Fruit fly (Drosophila melanogaster) S2 (cell line): Measurements from ENCODE around the gene SNF4Agamma.

Source experiments
- CG8478 ChIP-seq: fragments of >200 bp; optimal IDR thresholded peaks from 2 replicates; lab custom pipeline; 2018
- CTCF ChIP-seq, 2 experiments: fragments of >200 bp; optimal IDR thresholded peaks; 2 replicates each; lab custom pipeline; 2018

SNF4Agamma gene

DNA sequence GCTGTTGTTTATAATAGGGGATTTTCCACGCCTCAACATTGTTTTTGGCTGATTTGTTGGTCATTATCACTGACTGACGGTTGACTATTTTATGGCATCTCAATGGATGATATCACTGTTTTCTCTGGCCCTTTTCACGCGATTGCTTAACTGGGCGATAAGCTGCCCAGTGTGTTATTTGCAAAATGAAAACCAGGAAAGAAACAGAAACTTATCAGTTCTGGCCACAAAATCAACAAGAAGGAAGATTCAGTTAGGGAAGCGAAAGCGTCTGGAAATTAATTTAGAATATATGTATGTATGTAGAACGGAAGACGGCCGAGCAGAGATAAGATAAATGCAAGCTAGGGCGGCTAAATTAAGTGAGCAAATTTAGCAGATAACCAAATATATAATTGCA, 41.4 kb downstream of the SNF4Agamma start:
- no peak for TF ChIP-seq CG8478

DNA sequence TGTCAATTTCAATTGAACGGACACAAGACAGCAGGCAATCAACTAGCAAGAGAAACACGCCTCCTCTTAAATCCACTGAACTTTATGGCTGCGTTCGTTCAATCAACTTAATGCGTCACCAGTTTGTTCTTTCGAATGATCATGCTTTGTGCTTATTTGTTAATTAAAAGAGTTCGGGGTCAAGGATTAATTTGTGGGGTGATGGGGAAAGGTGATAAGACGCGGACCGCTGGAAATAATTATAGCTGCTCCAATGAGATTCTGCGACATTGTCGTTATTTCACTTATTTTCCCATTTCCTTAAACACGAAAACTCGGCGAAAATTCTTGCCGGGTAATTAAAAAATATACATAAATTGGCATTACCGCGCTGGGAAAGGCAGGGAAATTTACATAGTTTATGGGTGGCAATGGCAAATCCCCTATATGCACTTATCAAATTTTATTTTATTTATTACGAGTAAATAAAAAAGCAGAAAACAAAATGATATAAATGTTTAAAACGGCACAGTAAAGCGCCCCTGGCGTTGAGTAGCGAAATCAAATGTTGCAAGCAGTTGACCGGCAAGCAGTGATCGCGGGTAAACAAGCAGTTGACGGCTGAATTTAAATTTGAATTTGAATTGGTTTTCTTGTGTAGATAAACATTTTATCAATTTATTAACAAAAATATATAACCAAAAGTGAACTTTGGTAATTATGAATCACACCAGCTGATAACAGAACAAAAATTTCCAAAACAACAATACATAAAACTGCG, 44.0 kb downstream of the SNF4Agamma start:
- TF ChIP-seq CG8478 (no peak), CTCF (optimal IDR thresholded peaks at IDR 0.05; lab: Kevin White, UChicago) (peak; percentile 84 to 95)

DNA sequence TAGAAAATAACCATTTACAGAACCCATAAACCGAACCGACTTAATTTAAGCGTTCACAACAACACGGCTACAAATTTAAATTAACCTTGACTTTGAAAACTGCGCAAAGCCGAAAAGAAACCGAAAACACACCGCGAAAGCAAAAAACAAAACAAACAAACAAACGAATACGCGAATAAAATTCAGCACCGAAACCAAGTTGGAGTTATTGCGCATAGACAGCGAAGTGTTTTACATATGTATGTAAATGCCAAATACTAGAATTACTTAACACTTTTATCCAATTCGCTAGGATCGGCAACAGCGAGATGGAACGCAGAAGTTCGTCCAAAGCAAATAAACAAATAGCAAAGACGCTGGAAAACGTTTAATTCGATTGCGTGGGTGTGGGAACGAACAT, 45.1 kb downstream of the SNF4Agamma start:
- TF ChIP-seq CTCF (optimal IDR thresholded peaks at IDR 0.05; lab: Kevin White, UChicago) (no peak), CG8478 (no peak)

DNA sequence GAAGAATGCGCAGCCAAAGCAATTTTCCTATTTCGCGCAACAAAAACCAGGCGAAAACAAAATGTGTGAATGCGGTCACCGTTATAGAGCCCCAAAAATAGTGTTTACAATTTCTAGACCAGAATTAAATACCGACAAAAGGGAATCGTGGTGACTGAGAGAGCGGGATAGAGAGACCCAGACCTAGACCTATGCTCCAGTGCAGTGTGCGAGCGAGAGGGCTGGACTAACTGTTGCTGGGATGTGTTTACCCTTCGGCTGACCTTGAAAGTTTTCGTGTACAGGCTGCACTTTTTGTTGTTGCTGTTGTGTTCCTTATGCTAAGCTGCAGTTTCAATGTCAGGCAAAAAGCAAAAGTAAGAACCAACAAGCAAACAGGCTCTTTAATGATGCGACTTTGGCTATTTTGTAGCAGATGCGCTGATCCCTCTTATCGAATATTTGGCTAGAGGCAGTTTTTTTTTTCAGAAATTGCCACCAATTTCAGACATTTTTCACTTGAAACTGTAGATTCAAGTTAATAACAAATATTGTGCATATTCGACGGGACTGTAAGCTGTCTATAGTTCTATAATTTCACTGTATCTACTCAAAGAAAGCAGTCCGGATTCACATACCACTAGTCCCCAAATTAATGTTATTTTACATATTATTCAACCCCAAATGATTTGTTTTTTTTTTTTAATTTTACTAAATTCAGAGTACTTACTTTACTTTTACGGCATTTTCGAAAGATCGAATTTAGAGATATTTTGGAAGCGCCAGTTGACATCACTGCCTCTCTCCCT, 46.3 kb downstream of the SNF4Agamma start:
- TF ChIP-seq CTCF (optimal IDR thresholded peaks at IDR 0.05; lab: Kevin White, UChicago) (no peak), CG8478 (no peak)

DNA sequence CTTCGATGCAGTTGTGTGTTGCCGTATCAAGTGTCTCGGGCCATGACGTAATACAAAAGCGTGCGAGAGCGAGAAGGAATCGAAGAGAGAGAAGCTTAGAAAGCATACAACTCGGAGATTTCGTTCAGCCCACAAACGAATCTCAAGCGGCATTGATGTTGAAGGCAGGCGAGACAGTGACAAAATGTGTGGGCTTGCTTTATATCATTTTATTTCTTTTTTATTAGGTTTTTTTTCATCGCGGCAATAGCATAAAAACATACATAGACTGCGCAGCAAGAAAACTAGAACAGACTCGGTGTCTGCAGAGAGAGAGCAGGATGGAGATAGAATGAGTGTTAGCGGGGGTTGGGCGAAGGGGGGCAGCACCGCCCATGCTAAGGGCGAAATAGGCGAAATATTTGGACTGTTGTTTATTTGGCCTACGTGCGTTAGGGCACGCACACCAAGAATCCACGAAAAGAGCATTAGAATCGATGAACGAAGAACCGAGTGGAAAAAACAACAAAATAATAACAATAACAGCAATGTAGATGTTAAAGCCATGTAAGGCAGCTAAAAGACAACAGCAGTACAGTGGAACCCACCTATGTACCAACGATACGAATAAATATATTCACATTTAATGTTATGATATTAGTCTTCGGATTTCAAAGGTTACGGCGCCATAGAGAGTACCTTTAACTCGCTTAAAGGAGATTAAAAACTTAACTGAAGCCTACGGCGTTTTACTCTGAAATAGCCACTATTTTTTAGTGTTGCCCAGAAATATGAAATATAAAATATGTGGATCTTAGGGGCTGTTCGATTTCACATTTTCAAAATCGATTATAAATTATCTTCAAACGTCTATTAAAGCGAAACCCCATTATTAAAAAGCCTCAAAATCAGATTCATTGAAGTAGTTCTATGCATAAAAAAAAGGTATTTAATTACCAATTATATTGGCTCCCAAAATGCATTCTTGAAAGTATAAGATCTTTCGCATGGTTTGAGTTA, 47.2 kb downstream of the SNF4Agamma start:
- no peak for TF ChIP-seq CTCF (optimal IDR thresholded peaks at IDR 0.05; lab: Kevin White, UChicago)
- TF ChIP-seq CG8478 = no peak

DNA sequence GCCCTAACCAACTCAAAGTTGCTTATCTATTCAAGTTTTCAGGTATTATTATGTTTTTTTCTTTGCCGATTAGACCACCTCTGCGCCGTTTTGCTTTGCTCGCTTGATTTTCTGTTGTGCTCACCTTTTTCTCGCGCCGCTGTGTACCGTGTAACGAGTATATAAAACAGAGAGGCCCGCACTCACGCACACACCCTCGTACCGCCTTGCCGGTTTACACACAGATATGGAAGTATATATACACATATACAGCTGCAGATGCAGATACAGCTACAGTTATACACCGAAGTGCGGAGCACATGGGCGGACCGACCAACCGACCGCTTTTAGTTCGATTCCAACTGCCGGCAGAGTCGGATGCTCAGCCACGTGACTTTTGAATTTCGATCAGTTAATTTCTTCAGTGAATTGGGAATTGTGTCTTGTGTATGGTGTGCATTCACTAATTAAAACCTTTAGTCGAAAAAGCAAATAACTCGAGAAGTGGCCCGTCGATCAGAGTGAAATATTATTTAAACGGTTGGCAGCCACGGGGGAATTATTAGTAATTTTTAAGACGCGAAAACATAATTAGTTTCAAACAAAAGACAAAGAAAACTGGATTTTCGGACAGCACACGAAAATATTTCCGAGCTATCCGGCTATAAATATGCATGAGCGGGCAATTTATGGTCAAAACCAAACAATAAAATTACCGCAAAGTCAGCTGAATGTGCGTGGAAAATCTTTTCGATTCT, 48.2 kb downstream of the SNF4Agamma start:
- TF ChIP-seq CG8478 (no peak), CTCF (optimal IDR thresholded peaks at IDR 0.05; lab: Kevin White, UChicago) (no peak)

DNA sequence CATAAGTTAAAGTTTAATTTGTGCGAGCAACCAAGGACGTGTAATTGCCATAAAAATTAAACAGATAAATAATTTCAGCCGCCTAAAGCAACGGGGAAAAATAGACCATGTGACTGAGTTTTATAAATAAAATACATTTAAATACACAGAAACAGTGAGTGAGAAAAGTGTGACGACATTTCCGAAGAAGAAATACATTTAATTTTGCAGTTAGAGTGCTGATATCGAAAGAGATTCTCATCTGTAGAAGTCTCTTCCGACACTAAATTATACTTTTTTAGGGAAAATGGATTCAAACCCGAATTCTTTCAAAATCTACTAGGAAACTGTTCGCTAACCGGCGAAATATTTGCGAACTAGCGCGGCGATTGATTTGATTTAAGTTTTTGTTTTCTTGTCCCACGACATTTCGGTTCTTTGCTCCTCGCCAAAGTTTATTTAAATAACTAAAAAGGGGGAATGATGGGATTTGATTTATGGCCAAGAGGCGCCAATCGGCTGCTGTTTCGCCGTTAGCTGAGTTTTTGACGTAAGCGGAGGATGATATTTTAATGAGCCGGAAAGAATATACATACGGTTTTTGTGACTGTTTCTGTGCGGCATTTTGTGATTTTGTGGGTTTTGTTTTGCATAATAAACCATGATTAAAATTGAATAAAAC, 49.1 kb downstream of the SNF4Agamma start:
- TF ChIP-seq CTCF (optimal IDR thresholded peaks at IDR 0.05; lab: Kevin White, UChicago) (no peak), CG8478 (no peak)

DNA sequence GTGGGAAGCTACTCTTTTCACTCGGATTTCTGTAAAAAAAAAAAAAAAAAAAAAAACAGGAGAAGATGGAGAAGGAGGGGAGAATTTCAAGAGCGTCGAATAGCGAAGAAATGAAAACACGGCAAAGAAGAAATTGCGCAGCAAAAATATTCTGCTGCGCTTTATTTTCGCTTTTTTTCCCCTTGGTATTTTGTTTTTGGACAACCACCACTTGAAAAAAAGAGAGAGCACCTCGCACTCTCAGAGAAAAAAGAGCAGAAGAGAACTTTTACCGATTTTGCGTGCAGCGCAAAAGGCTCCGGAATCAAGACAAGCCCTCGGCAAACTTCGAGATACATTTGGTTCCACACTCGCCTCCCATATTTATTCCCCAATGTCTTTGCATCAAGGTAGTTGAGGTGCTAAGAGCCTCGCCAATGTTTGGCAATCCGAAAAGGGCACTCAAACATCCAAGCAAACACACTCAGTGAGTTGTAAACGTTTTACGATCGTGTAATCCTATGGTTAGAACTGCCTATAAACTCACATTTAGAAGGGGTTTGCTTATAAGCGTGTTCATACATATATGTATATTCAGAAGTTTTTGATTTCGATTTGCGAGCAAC, 50.4 kb downstream of the SNF4Agamma start:
- TF ChIP-seq CTCF (optimal IDR thresholded peaks at IDR 0.05; lab: Kevin White, UChicago) = no peak
- TF ChIP-seq CG8478 = no peak

DNA sequence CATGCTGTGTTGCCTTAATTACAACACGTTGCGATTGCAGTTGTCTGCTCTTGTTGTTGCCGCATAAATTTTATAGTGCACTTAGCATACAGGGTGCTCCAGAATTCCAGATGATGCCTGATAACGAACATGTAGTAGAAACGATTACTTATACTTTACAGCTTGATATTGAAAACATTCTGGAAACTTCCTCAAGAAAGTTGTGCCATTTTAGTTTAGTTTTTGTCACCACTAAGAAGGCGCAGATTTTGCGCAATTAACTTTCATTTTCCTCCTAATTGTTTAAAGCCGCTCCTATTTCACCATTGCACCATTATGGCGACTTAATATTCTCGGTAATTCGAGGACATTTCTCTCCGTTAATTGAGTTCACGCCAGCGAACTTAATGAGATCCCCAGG, 51.7 kb downstream of the SNF4Agamma start:
- TF ChIP-seq CG8478 = no peak
- TF ChIP-seq CTCF (optimal IDR thresholded peaks at IDR 0.05; lab: Kevin White, UChicago) = no peak

DNA sequence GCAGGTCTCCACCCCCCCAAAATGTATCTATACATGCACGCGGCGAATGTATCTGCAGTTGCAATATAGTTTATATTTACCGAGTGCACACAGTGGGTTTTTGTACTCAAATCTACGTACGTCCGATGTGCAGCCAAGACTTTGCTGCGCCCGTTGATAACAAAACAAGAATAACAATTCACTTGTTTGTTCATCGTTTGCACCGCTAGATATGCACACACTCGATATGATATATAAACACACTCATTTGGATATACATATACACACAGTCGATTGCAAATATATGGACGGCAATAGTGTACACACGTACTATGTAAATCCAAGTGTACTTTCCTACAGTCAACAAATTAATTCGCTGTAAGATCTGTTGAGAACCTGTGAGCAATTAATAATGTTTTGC, 53.2 kb downstream of the SNF4Agamma start:
- TF ChIP-seq CG8478 = no peak
- no peak for TF ChIP-seq CTCF (optimal IDR thresholded peaks at IDR 0.05; lab: Kevin White, UChicago)

DNA sequence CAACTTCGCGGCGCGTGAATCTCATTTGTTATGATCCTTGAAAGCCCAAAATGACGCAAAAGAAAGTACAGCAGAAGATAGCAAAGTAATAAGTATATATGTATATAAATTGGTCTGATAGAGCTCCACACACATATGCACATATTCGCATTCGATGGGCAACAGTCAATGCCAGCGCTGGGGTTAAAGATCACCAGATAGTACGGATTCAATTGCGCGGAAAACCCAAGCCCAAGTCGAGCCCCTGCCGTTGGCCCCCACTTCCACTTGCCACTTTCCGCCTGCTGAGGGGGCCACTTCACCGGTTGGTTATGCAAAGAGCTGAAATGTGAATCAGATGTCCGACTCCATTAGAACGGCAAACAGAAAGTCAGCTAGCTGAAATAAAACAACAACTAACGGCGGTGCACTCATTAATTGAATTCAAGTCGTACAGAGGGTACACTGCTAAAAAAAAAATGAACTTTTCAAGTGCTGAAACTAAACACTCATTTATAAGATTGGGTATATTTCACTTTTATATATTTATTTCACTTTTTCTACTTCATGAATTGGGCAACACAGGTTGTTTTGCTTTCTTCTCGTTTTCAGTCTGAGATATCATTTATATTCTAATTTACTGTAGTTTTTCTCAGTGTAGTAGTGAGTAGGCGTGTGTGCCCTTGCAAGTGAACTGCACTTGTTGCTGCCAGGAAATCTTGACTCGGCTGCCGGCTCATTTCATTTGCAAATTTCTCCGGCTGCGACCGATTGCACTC, 54.9 kb downstream of the SNF4Agamma start:
- TF ChIP-seq CG8478 (no peak), CTCF (optimal IDR thresholded peaks at IDR 0.05; lab: Kevin White, UChicago) (no peak)

DNA sequence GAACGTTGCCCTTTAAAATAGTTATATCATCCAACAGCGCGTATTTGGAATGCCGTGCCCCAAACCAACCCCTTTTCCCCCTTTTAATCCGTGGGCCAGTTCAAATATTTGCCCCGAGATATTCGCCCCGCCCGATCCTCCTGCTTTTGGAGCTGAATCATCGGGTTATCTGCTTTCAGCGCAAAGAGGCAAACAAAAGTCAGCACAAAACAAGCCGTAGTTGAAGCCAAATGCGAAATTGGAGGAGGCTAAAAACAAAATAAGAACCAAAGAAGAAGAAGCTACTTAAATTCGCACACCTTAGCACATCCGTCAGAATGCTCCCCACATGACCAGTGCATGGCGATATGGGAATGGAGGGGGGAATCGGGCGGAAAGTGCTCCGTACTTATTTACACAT, 57.0 kb downstream of the SNF4Agamma start:
- TF ChIP-seq CG8478 (no peak), CTCF (optimal IDR thresholded peaks at IDR 0.05; lab: Kevin White, UChicago) (no peak)

DNA sequence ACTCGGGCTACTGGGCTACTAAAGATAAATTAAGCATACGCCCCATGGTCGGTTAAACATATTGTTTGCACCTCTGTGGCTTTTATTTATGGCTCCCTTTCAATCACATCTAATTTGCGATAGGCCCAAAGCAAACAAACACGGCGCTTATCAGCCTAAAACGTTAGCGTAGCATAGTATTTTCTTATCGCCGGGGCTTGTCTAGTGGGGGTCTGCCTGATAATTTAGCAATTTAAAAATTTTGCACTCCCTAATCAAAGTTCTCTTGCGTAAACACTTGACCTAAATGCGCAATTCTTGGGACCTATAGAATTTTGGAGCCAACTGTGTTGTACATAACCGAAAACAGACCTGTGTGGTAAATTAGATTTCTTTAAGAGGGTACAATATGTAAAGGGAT, 57.5 kb downstream of the SNF4Agamma start:
- TF ChIP-seq CG8478 (no peak), CTCF (optimal IDR thresholded peaks at IDR 0.05; lab: Kevin White, UChicago) (no peak)
